Worm (Caenorhabditis elegans): Measurements from ENCODE around the gene F17C11.26.

F17C11.26 gene

ce11 chrV:10949511-10949910, 8.3 kb downstream of the F17C11.26 start, which contains the start of gene col-153:
Gene col-153 (plus strand): TSS chrV:10949811.
- TF ChIP-seq ztf-4 (tag; optimal IDR thresholded peaks at IDR 0.05) = no peak
- no peak for TF ChIP-seq nhr-67 (tag; optimal IDR thresholded peaks at IDR 0.05)
- TF ChIP-seq ama-1 (optimal IDR thresholded peaks at IDR 0.05) = no peak
- TF ChIP-seq elt-3 (tag; optimal IDR thresholded peaks at IDR 0.05) = no peak
- TF ChIP-seq ceh-82 (tag; optimal IDR thresholded peaks at IDR 0.05) = no peak
- TF ChIP-seq nhr-28 (tag; optimal IDR thresholded peaks at IDR 0.05) = no peak
- TF ChIP-seq elt-2 (tag; optimal IDR thresholded peaks at IDR 0.05) = no peak
- no peak for TF ChIP-seq zag-1 (tag; optimal IDR thresholded peaks at IDR 0.05)
- no peak for TF ChIP-seq nhr-43 (tag; optimal IDR thresholded peaks at IDR 0.05; ENCODE audit: poor library complexity, severe bottlenecking)
- no peak for TF ChIP-seq nhr-12 (tag; optimal IDR thresholded peaks at IDR 0.05)
- TF ChIP-seq jun-1 (tag; optimal IDR thresholded peaks at IDR 0.05) = no peak
- TF ChIP-seq lin-39 (tag; optimal IDR thresholded peaks at IDR 0.05) = no peak
- TF ChIP-seq sea-2 (GFP tag; optimal IDR thresholded peaks at IDR 0.05) = no peak
- no peak for TF ChIP-seq pha-4 (tag; optimal IDR thresholded peaks at IDR 0.05)
- TF ChIP-seq nhr-23 (tag; optimal IDR thresholded peaks at IDR 0.05) = no peak

ce11 chrV:10951655-10952278, 10.5 kb downstream of the F17C11.26 start, which contains the start of gene F17C11.4:
Gene F17C11.4 (plus strand): TSS chrV:10951860.
- TF ChIP-seq lin-39 (tag; optimal IDR thresholded peaks at IDR 0.05) (peak; percentile 0), snpc-4 (tag; optimal IDR thresholded peaks at IDR 0.05) (peak; percentile 51), nhr-76 (tag; optimal IDR thresholded peaks at IDR 0.05) (no peak), nhr-25 (tag; optimal IDR thresholded peaks at IDR 0.05) (peak; percentile 87), hmg-11 (tag; optimal IDR thresholded peaks at IDR 0.05) (peak; percentile 74), mml-1 (tag; optimal IDR thresholded peaks at IDR 0.05) (no peak), elt-3 (tag; optimal IDR thresholded peaks at IDR 0.05) (no peak), egl-5 (tag; optimal IDR thresholded peaks at IDR 0.05) (peak; percentile 81), zag-1 (tag; optimal IDR thresholded peaks at IDR 0.05) (no peak), elt-2 (tag; optimal IDR thresholded peaks at IDR 0.05) (peak; percentile 83), jun-1 (tag; optimal IDR thresholded peaks at IDR 0.05) (peak; percentile 80), aly-2 (tag; optimal IDR thresholded peaks at IDR 0.05) (no peak), daf-12 (tag; optimal IDR thresholded peaks at IDR 0.05) (no peak), fos-1 (tag; optimal IDR thresholded peaks at IDR 0.05) (peak; percentile 14), nhr-23 (tag; optimal IDR thresholded peaks at IDR 0.05) (peak; percentile 57), nhr-11 (tag; optimal IDR thresholded peaks at IDR 0.05) (peak; percentile 47), tbx-2 (tag; optimal IDR thresholded peaks at IDR 0.05) (peak; percentile 28), unc-62 (GFP tag; optimal IDR thresholded peaks at IDR 0.05) (peak; percentile 53), nhr-43 (tag; optimal IDR thresholded peaks at IDR 0.05; ENCODE audit: poor library complexity, severe bottlenecking) (peak; percentile 88), lsy-12 (tag; optimal IDR thresholded peaks at IDR 0.05) (peak; percentile 43), R02D3.7 (tag; optimal IDR thresholded peaks at IDR 0.05) (no peak), ama-1 (optimal IDR thresholded peaks at IDR 0.05) (peak; percentile 46), skn-1 (tag; optimal IDR thresholded peaks at IDR 0.05) (no peak), fkh-10 (GFP tag; optimal IDR thresholded peaks at IDR 0.05) (peak; percentile 9), pha-4 (tag; optimal IDR thresholded peaks at IDR 0.05) (peak; percentile 43), lin-15B (tag; optimal IDR thresholded peaks at IDR 0.05) (peak; percentile 1), nfya-1 (tag; optimal IDR thresholded peaks at IDR 0.05; ENCODE audit: insufficient read depth) (peak; percentile 75)

ce11 chrV:10953471-10954155, 12.4 kb downstream of the F17C11.26 start:
- TF ChIP-seq mdl-1 (tag; optimal IDR thresholded peaks at IDR 0.05) (no peak), pha-4 (tag; optimal IDR thresholded peaks at IDR 0.05) (peak; percentile 16), unc-62 (GFP tag; optimal IDR thresholded peaks at IDR 0.05) (no peak), zag-1 (tag; optimal IDR thresholded peaks at IDR 0.05) (no peak), lsy-12 (tag; optimal IDR thresholded peaks at IDR 0.05) (peak; percentile 36), ceh-9 (tag; optimal IDR thresholded peaks at IDR 0.05) (no peak), nhr-67 (tag; optimal IDR thresholded peaks at IDR 0.05) (no peak), ztf-4 (tag; optimal IDR thresholded peaks at IDR 0.05) (peak; percentile 13), ama-1 (optimal IDR thresholded peaks at IDR 0.05) (peak; percentile 83), lin-15B (tag; optimal IDR thresholded peaks at IDR 0.05) (no peak), unc-39 (tag; optimal IDR thresholded peaks at IDR 0.05) (no peak), nhr-25 (tag; optimal IDR thresholded peaks at IDR 0.05) (peak; percentile 43), nhr-43 (tag; optimal IDR thresholded peaks at IDR 0.05; ENCODE audit: poor library complexity, severe bottlenecking) (peak; percentile 8), tbx-2 (tag; optimal IDR thresholded peaks at IDR 0.05) (peak; percentile 22)

All from whole organism, L3 larva.